Worm (Caenorhabditis elegans): ENCODE data around the gene Y53C12A.10.

The Y53C12A.10 gene

DNA sequence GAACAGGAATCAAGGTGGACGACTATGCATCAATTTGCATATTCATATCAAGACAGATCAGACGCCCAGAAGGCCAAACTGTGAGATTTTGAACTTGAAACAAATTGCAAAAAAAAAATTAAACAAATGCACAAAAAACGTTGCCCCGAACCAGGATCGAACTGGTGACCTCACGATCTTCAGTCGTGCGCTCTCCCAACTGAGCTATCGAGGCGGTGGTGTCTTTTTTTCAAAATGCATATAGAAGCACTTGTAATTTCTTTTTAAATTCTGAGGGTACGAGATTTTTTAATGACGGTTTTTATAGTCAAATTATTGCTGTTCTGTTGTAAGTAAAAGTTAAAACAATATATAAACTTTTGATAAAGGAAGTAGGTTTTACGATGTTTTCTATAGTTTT, 8.4 kb upstream of the Y53C12A.10 start:
- TF ChIP-seq pqm-1 (tag; optimal IDR thresholded peaks at IDR 0.05) (peak; percentile 5), elt-3 (tag; optimal IDR thresholded peaks at IDR 0.05) (no peak), lin-39 (tag; optimal IDR thresholded peaks at IDR 0.05) (no peak)

DNA sequence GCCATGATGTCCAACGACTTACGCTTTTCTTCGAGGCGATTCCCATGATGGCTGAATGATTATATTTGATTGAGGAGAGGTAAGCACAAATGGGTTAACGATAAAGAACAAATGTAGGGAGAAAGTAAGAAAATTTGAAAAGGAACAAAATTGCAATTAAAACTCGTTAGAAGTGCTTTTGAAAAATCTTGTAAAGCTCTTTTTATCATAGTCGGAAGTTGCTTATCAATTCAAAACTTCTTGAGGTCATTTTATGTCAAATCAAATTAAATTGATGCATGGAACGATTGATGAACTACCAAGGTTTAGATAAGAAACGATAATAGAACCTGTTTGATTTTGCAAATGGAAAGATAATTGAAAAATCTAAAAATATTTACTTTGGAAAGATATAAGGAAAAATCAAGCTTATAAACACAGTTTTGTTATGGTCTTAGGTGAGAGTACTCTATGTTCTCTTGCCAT, 4.2 kb upstream of the Y53C12A.10 start, which contains the start of gene glt-5:
TSS of gene glt-5 (minus strand) at position 51 of the 465 bp plus-strand sequence.
- no peak for TF ChIP-seq fos-1 (tag; optimal IDR thresholded peaks at IDR 0.05)
- no peak for TF ChIP-seq nhr-77 (tag; optimal IDR thresholded peaks at IDR 0.05)
- no peak for TF ChIP-seq R02D3.7 (tag; optimal IDR thresholded peaks at IDR 0.05)
- TF ChIP-seq skn-1 (tag; optimal IDR thresholded peaks at IDR 0.05): no peak

DNA sequence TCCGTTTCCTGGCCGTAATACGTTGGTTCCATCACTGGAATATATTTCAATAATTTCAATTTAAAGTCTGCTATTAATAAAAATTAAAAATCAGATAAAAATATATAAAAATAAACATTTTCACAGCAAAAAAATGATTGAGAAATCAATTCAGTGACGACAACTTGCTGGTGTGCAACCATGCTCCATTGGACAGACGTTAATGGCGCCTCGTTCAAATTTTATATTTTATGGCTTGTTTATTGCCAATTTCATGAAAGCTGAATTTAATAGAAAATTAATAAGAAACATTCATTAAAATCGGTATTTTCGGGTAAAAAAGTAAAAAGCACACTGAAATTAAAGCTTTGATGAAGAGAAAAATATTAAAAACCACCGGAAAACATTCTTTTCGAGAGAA, 1.6 kb upstream of the Y53C12A.10 start, which contains the start of gene Y53C12A.3:
TSS of gene Y53C12A.3 (minus strand) at position 34 of the 400 bp plus-strand sequence.
- peak; percentile 4 for TF ChIP-seq egl-5 (tag; optimal IDR thresholded peaks at IDR 0.05)
- no peak for TF ChIP-seq ceh-9 (tag; optimal IDR thresholded peaks at IDR 0.05)
- TF ChIP-seq pha-4 (tag; optimal IDR thresholded peaks at IDR 0.05): peak; percentile 78
- no peak for TF ChIP-seq elt-2 (tag; optimal IDR thresholded peaks at IDR 0.05)
- no peak for TF ChIP-seq ceh-82 (tag; optimal IDR thresholded peaks at IDR 0.05)
- peak; percentile 8 for TF ChIP-seq nhr-23 (tag; optimal IDR thresholded peaks at IDR 0.05)
- TF ChIP-seq lin-39 (tag; optimal IDR thresholded peaks at IDR 0.05): peak; percentile 16
- no peak for TF ChIP-seq nhr-67 (tag; optimal IDR thresholded peaks at IDR 0.05)
- peak; percentile 54 for TF ChIP-seq hmg-11 (tag; optimal IDR thresholded peaks at IDR 0.05)
- TF ChIP-seq lsy-12 (tag; optimal IDR thresholded peaks at IDR 0.05): no peak
- TF ChIP-seq lin-15B (tag; optimal IDR thresholded peaks at IDR 0.05): peak; percentile 51
- peak; percentile 52 for TF ChIP-seq nfya-1 (tag; optimal IDR thresholded peaks at IDR 0.05; ENCODE audit: insufficient read depth)

DNA sequence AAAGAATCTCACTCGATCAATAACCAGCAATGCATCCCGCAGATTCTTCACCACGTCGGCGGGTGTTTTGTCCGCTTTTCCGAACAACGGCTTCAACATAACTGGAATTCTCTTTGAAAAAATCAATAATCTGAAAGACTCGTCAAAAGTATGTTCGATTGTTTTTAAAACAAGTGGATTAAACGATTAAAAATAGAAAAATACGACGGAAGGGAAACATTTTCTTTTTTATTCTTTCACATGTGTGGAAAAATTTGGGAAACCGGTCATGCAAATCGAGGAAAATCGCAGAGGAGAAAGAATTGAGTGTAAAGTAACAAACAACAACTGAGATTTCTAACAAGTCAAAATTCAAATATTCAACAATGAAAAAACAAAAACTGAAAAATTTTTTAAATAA, 1.0 kb downstream of the Y53C12A.10 start, which contains the start of gene mop-25.2:
TSS of gene mop-25.2 (minus strand) at position 101 of the 400 bp plus-strand sequence.
- TF ChIP-seq nhr-12 (tag; optimal IDR thresholded peaks at IDR 0.05) (no peak), ceh-28 (tag; optimal IDR thresholded peaks at IDR 0.05) (peak; percentile 17)

DNA sequence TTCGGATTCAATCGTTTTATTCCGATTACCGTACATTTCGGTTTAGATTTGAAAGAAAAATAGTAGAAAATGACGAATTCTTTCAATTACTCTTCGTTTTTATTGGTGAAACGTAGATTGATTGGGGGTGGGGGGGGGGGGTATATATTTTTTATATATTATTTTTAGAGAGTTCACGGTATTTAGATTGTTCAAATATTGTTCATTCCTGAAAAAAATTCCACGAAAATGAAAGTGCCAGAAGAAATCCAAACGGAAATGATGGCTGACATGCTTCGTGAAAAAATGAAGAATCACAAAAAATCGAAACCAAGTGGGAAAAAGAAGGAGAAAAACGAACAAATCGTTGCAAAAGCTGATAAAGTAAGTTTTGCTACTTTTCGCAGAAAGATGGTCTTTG, 4.3 kb downstream of the Y53C12A.10 start, which contains the start of the genes Y53C12A.8 and Y53C12A.7:
TSS of gene Y53C12A.8 (minus strand) at position 101 of the 400 bp plus-strand sequence.
TSS of gene Y53C12A.7 (plus strand) at position 181 of the 400 bp plus-strand sequence.
- TF ChIP-seq ceh-82 (tag; optimal IDR thresholded peaks at IDR 0.05) (no peak), fkh-10 (GFP tag; optimal IDR thresholded peaks at IDR 0.05) (no peak), pha-4 (tag; optimal IDR thresholded peaks at IDR 0.05) (no peak), egl-5 (tag; optimal IDR thresholded peaks at IDR 0.05) (no peak), jun-1 (tag; optimal IDR thresholded peaks at IDR 0.05) (no peak)

DNA sequence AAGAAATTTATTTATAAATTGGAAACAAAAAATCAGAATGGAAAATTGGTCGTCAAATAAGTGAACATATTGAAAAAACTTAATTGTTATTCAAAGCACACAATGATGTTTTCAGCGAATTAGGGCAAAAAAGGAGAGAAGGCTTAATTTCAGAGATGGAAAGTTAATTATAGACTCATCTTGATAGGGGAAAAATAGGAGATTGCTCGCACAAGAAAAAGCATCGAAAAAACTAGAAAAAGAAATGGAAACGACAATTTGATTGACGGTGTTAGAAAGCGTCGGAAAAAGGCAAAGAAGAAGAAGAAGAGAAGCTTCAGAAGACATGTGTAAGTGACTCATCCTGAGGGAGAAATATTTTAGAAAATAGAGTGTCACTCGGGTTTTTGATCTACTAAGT, 8.7 kb downstream of the Y53C12A.10 start:
- TF ChIP-seq elt-1 (tag; optimal IDR thresholded peaks at IDR 0.05): peak; percentile 86
- no peak for TF ChIP-seq nhr-11 (tag; optimal IDR thresholded peaks at IDR 0.05)
- peak; percentile 27 for TF ChIP-seq fkh-10 (GFP tag; optimal IDR thresholded peaks at IDR 0.05)
- TF ChIP-seq nhr-23 (tag; optimal IDR thresholded peaks at IDR 0.05): no peak

DNA sequence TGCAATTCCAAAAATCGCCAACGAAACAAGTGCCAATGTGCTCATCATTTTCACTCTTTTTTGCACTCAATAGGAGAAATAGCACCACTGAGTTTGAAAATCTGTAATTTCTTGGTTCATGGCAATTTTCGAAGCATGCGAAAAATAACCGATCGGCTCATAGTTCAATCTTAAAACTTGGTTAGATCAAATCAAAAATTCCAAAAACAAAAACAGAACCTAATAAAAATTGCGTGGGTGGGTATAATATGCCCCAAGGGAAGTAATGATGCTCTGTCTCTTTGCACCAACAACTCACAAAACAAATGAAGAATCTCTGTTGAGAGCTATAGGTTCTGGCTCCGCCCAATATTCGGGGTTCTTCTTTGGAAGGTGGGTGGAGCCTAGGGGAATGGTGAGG, 12.8 kb downstream of the Y53C12A.10 start, which contains the start of gene nlp-11:
TSS of gene nlp-11 (minus strand) at position 101 of the 400 bp plus-strand sequence.
- TF ChIP-seq eor-1 (tag; optimal IDR thresholded peaks at IDR 0.05) (no peak), aly-2 (tag; optimal IDR thresholded peaks at IDR 0.05) (no peak)

DNA sequence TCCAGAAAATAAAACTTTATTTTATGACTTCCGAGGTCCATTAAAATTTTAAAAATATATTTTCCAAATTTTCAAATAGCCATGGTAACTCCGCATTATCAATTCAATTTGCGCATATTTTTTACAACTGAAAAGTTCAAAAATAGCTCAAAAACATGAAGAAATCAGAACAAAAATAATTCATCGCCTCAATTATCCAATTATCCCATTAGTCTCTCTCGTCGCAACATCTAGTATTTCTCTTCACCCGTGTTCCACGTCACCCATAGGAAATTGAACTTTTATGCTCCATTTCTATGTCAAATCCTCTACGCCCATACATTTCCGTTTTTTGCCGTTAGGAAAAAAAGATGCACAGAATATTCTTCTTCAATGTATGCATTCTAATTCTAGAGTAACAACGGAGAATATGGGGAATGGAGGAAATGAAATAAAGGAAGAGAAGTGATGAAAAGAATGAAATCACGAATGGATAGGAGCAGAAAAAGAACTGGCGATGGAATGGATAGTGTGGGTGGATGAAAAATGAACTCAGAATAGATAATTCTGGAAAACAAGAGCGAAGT, 14.5 kb downstream of the Y53C12A.10 start:
- TF ChIP-seq fkh-10 (GFP tag; optimal IDR thresholded peaks at IDR 0.05) (peak; percentile 96), nhr-25 (tag; optimal IDR thresholded peaks at IDR 0.05) (no peak)
